Worm (Caenorhabditis elegans) whole organism, early embryonic: ENCODE results near the gene T28F3.8.

Source experiments
- ama-1 ChIP-seq: fragments of 150-350 bp; optimal IDR thresholded peaks from 2 replicates; lab custom pipeline; 2014
- hmg-4 ChIP-seq: fragments of 200-800 bp; sonication (Bioruptor generic); optimal IDR thresholded peaks from 2 replicates; lab custom pipeline; 2018; ENCODE audit warnings: mild to moderate bottlenecking, missing genetic modification characterization, missing compliant biosample characterization

ce11 chrIV:17278861-17279591 lies 28.1 kb downstream of the T28F3.8 start, which contains the start of gene hsp-1:
- TF ChIP-seq ama-1 (lab: Kevin White, UChicago) (no peak), hmg-4 (GFP tag; lab: Kevin White, UChicago) (no peak)
